Fruit fly (Drosophila melanogaster) whole organism, embryonic: ENCODE results near the gene CG18268.

Experiments used
- Atf3 ChIP-seq: fragments of 200-800 bp; sonication (Bioruptor generic); optimal IDR thresholded peaks from 3 replicates; lab custom pipeline; 2016; ENCODE audit warnings: missing biosample characterization, missing genetic modification characterization
- CG10543 ChIP-seq: fragments of 200-800 bp; sonication (Bioruptor generic); optimal IDR thresholded peaks from 3 replicates; lab custom pipeline; 2017; ENCODE audit warnings: missing biosample characterization, mild to moderate bottlenecking, missing genetic modification characterization, moderate library complexity
- CG11085 ChIP-seq: fragments of 200-800 bp; sonication (Bioruptor generic); IDR thresholded peaks from 2 replicates; pipeline ENCODE4 v1.3.6; 2022; ENCODE audit warnings: missing biosample characterization, missing genetic modification characterization
- CG12155 ChIP-seq: fragments of 200-800 bp; sonication (Bioruptor generic); optimal IDR thresholded peaks from 3 replicates; lab custom pipeline; 2016; ENCODE audit warnings: missing biosample characterization, missing genetic modification characterization
- CG12769 ChIP-seq: fragments of 200-800 bp; sonication (Bioruptor generic); optimal IDR thresholded peaks from 2 replicates; lab custom pipeline; 2019; ENCODE audit warnings: missing biosample characterization, mild to moderate bottlenecking, missing genetic modification characterization, moderate library complexity
- CG13123 ChIP-seq: fragments of 200-800 bp; sonication (Bioruptor generic); optimal IDR thresholded peaks from 2 replicates; lab custom pipeline; 2016; ENCODE audit warnings: missing biosample characterization, missing genetic modification characterization
- CG1647 ChIP-seq: fragments of 200-800 bp; sonication (Bioruptor generic); optimal IDR thresholded peaks from 3 replicates; lab custom pipeline; 2016; ENCODE audit warnings: missing biosample characterization, missing genetic modification characterization
- CG16815 ChIP-seq: fragments of 200-800 bp; sonication (Bioruptor generic); optimal IDR thresholded peaks from 3 replicates; lab custom pipeline; 2017; ENCODE audit warnings: missing biosample characterization, mild to moderate bottlenecking, missing genetic modification characterization
- CG16863 ChIP-seq: fragments of 200-800 bp; sonication (Bioruptor generic); optimal IDR thresholded peaks from 3 replicates; lab custom pipeline; 2016; ENCODE audit warnings: missing biosample characterization, missing genetic modification characterization
- CG33557 ChIP-seq: fragments of 200-800 bp; sonication (Bioruptor generic); optimal IDR thresholded peaks from 2 replicates; lab custom pipeline; 2019; ENCODE audit warnings: missing biosample characterization, mild to moderate bottlenecking, missing genetic modification characterization, moderate library complexity
- CG34376 ChIP-seq: fragments of 200-800 bp; sonication (Bioruptor generic); optimal IDR thresholded peaks from 2 replicates; lab custom pipeline; 2018; ENCODE audit warnings: missing biosample characterization, mild to moderate bottlenecking, missing genetic modification characterization
- CG4328 ChIP-seq: fragments of 200-800 bp; sonication (Bioruptor generic); optimal IDR thresholded peaks from 3 replicates; lab custom pipeline; 2017; ENCODE audit warnings: missing biosample characterization, missing genetic modification reagents, missing genetic modification characterization
- CG6689 ChIP-seq: fragments of 200-800 bp; sonication (Bioruptor generic); IDR thresholded peaks from 2 replicates; pipeline ENCODE4 v1.3.6; 2022; ENCODE audit warnings: missing biosample characterization, missing genetic modification characterization
- CG8290 ChIP-seq, 3 experiments: fragments of 200-800 bp; sonication (Bioruptor generic); optimal IDR thresholded peaks; 2 replicates each; lab custom pipeline; 2016 to 2019; ENCODE audit warnings: missing biosample characterization in 3 of 3, missing genetic modification characterization in 3 of 3, mild to moderate bottlenecking in 2 of 3, moderate library complexity in 1 of 3
- CG8765 ChIP-seq: fragments of 200-800 bp; sonication (Bioruptor generic); IDR thresholded peaks from 2 replicates; pipeline ENCODE4 v1.3.6; 2022; ENCODE audit warnings: missing biosample characterization, missing genetic modification characterization
- Dref ChIP-seq: fragments of 200-800 bp; sonication (Bioruptor generic); IDR thresholded peaks from 2 replicates; pipeline ENCODE4 v1.3.6; 2022; ENCODE audit warnings: missing biosample characterization, missing genetic modification characterization
- Drgx ChIP-seq: fragments of 200-800 bp; sonication (Bioruptor generic); IDR thresholded peaks from 2 replicates; pipeline ENCODE4 v1.3.6; 2022; ENCODE audit warnings: missing biosample characterization, missing genetic modification characterization
- Eip74EF ChIP-seq, 2 experiments: fragments of 200-800 bp in 1 of 2; fragments of >200 bp in 1 of 2; sonication (Bioruptor generic) in 1 of 2; optimal IDR thresholded peaks; 2 replicates each; lab custom pipeline; 2017 to 2019; ENCODE audit warnings: missing biosample characterization in 2 of 2, missing genetic modification characterization in 2 of 2, mild to moderate bottlenecking in 1 of 2, moderate library complexity in 1 of 2
- Fer2 ChIP-seq: fragments of 200-800 bp; sonication (Bioruptor generic); optimal IDR thresholded peaks from 2 replicates; lab custom pipeline; 2018; ENCODE audit warnings: missing biosample characterization, mild to moderate bottlenecking, missing genetic modification characterization, moderate library complexity
- GATAe ChIP-seq: fragments of 200-800 bp; sonication (Bioruptor generic); conservative IDR thresholded peaks from 2 replicates; pipeline ENCODE4 v1.3.6; 2022; ENCODE audit warnings: missing biosample characterization, missing genetic modification characterization
- HHEX ChIP-seq: fragments of 200-800 bp; sonication (Bioruptor generic); optimal IDR thresholded peaks from 3 replicates; lab custom pipeline; 2017; ENCODE audit warnings: missing biosample characterization, mild to moderate bottlenecking, missing genetic modification characterization, missing genetic modification reagents
- HmgD ChIP-seq: fragments of 200-800 bp; sonication (Bioruptor generic); optimal IDR thresholded peaks from 3 replicates; lab custom pipeline; 2016; ENCODE audit warnings: missing biosample characterization, missing genetic modification characterization
- Myb ChIP-seq: fragments of 200-800 bp; sonication (Bioruptor generic); optimal IDR thresholded peaks from 2 replicates; lab custom pipeline; 2016; ENCODE audit warnings: missing biosample characterization, missing genetic modification characterization
- NC2β ChIP-seq: fragments of 200-800 bp; sonication (Bioruptor generic); optimal IDR thresholded peaks from 2 replicates; lab custom pipeline; 2016; ENCODE audit warnings: missing biosample characterization, missing genetic modification characterization
- Rx ChIP-seq: fragments of 200-800 bp; sonication (Bioruptor generic); IDR thresholded peaks from 2 replicates; pipeline ENCODE4 v1.3.6; 2022; ENCODE audit warnings: missing biosample characterization, missing genetic modification characterization
- Side ChIP-seq: fragments of 200-800 bp; sonication (Bioruptor generic); optimal IDR thresholded peaks from 2 replicates; lab custom pipeline; 2016; ENCODE audit warnings: missing biosample characterization, missing genetic modification characterization
- Trl ChIP-seq, 3 experiments: fragments of >200 bp in 2 of 3; fragments of 200-800 bp in 1 of 3; sonication (Bioruptor generic) in 1 of 3; optimal IDR thresholded peaks; 2 replicates in 1 of 3; 3 replicates in 2 of 3; lab custom pipeline; 2016 to 2017; ENCODE audit warnings: missing biosample characterization in 1 of 3, missing genetic modification characterization in 1 of 3
- Xrp1 ChIP-seq: fragments of 200-800 bp; sonication (Bioruptor generic); IDR thresholded peaks from 2 replicates; pipeline ENCODE4 v1.3.6; 2022; ENCODE audit warnings: missing biosample characterization, missing genetic modification characterization
- abd-A ChIP-seq: fragments of 200-800 bp; sonication (Bioruptor generic); optimal IDR thresholded peaks from 3 replicates; lab custom pipeline; 2019; ENCODE audit warnings: missing biosample characterization, mild to moderate bottlenecking, missing genetic modification characterization, moderate library complexity
- chif ChIP-seq, 2 experiments: fragments of 200-800 bp; sonication (Bioruptor generic); optimal IDR thresholded peaks; 3 replicates each; lab custom pipeline; 2016; ENCODE audit warnings: missing biosample characterization in 2 of 2, missing genetic modification characterization in 2 of 2
- disco-r ChIP-seq: fragments of 200-800 bp; sonication (Bioruptor generic); optimal IDR thresholded peaks from 2 replicates; lab custom pipeline; 2016; ENCODE audit warnings: missing biosample characterization, missing genetic modification characterization
- dysf ChIP-seq: fragments of 200-800 bp; sonication (Bioruptor generic); IDR thresholded peaks from 3 replicates; pipeline ENCODE4 v1.3.6; 2022; ENCODE audit warnings: missing biosample characterization, missing genetic modification characterization
- ewg ChIP-seq: fragments of 200-800 bp; sonication (Bioruptor generic); optimal IDR thresholded peaks from 3 replicates; lab custom pipeline; 2017; ENCODE audit warnings: mild to moderate bottlenecking, missing biosample characterization, missing genetic modification reagents, missing genetic modification characterization
- exex ChIP-seq: fragments of 200-800 bp; sonication (Bioruptor generic); optimal IDR thresholded peaks from 4 replicates; lab custom pipeline; 2018; ENCODE audit warnings: missing biosample characterization, mild to moderate bottlenecking, missing genetic modification characterization, moderate library complexity
- fd3F ChIP-seq: fragments of 200-800 bp; sonication (Bioruptor generic); optimal IDR thresholded peaks from 2 replicates; lab custom pipeline; 2018; ENCODE audit warnings: missing biosample characterization, mild to moderate bottlenecking, missing genetic modification characterization, moderate library complexity
- gsb-n ChIP-seq: fragments of 200-800 bp; sonication (Bioruptor generic); optimal IDR thresholded peaks from 3 replicates; lab custom pipeline; 2018; ENCODE audit warnings: missing biosample characterization, mild to moderate bottlenecking, missing genetic modification characterization
- hbn ChIP-seq: fragments of 200-800 bp; sonication (Bioruptor generic); IDR thresholded peaks from 2 replicates; pipeline ENCODE4 v1.3.6; 2022; ENCODE audit warnings: missing biosample characterization, missing genetic modification characterization; ENCODE audit not compliant: partially characterized antibody
- hkb ChIP-seq, 2 experiments: fragments of 200-800 bp in 1 of 2; fragments of >200 bp in 1 of 2; sonication (Bioruptor generic) in 1 of 2; IDR thresholded peaks in 1 of 2; optimal IDR thresholded peaks in 1 of 2; 2 replicates each; pipeline versions ENCODE4 v1.3.6 to Lab custom; 2017 to 2022; ENCODE audit warnings: missing biosample characterization in 1 of 2, missing genetic modification characterization in 1 of 2
- mam ChIP-seq: fragments of 200-800 bp; sonication (Bioruptor generic); optimal IDR thresholded peaks from 3 replicates; lab custom pipeline; 2016; ENCODE audit warnings: missing biosample characterization, missing genetic modification characterization
- nerfin-1 ChIP-seq: fragments of 200-800 bp; sonication (Bioruptor generic); optimal IDR thresholded peaks from 3 replicates; lab custom pipeline; 2019; ENCODE audit warnings: missing biosample characterization, mild to moderate bottlenecking, missing genetic modification characterization, moderate library complexity
- pho ChIP-seq: fragments of 200-800 bp; sonication (Bioruptor generic); optimal IDR thresholded peaks from 2 replicates; lab custom pipeline; 2016; ENCODE audit warnings: missing biosample characterization, missing genetic modification characterization
- psq ChIP-seq: fragments of 200-800 bp; sonication (Bioruptor generic); optimal IDR thresholded peaks from 2 replicates; lab custom pipeline; 2017; ENCODE audit warnings: missing biosample characterization, missing genetic modification characterization
- row ChIP-seq: fragments of 200-800 bp; sonication (Bioruptor generic); IDR thresholded peaks from 3 replicates; pipeline ENCODE4 v1.3.6; 2022; ENCODE audit warnings: missing biosample characterization, missing genetic modification characterization
- scrt ChIP-seq: fragments of 200-800 bp; sonication (Bioruptor generic); optimal IDR thresholded peaks from 2 replicates; lab custom pipeline; 2018; ENCODE audit warnings: missing biosample characterization, mild to moderate bottlenecking, missing genetic modification characterization, moderate library complexity
- sens ChIP-seq: fragments of 200-800 bp; sonication (Bioruptor generic); peaks from one replicate; lab custom pipeline; 2016; ENCODE audit warnings: missing biosample characterization, missing genetic modification characterization
- sima ChIP-seq: fragments of 200-800 bp; sonication (Bioruptor generic); optimal IDR thresholded peaks from 2 replicates; lab custom pipeline; 2016; ENCODE audit warnings: missing biosample characterization, missing genetic modification characterization
- sqz ChIP-seq: fragments of 200-800 bp; sonication (Bioruptor generic); optimal IDR thresholded peaks from 3 replicates; lab custom pipeline; 2018; ENCODE audit warnings: missing biosample characterization, mild to moderate bottlenecking, missing genetic modification characterization
- sug ChIP-seq: fragments of 200-800 bp; optimal IDR thresholded peaks from 2 replicates; lab custom pipeline; 2019; ENCODE audit warnings: missing biosample characterization, mild to moderate bottlenecking, missing genetic modification characterization, moderate library complexity
- vnd ChIP-seq: fragments of 200-800 bp; sonication (Bioruptor generic); IDR thresholded peaks from 3 replicates; pipeline ENCODE4 v1.3.6; 2022; ENCODE audit warnings: missing biosample characterization, missing genetic modification characterization; ENCODE audit not compliant: partially characterized antibody

CG18268 gene

dm6 chr3R:7790583-7791034 is 13.6 kb downstream of the CG18268 start, which contains the start of gene CG10086 (continued):
- TF ChIP-seq Dref (GFP tag; lab: Robert Waterston, UW) (no peak), CG11085 (peak; percentile 16; the same call in 1 of the 2 replicates), Fer2 (tag; lab: Kevin White, UChicago) (no peak), ewg (GFP tag; lab: Kevin White, UChicago) (no peak), dysf (GFP tag; lab: Robert Waterston, UW) (no peak), Side (GFP tag; lab: Kevin White, UChicago) (no peak), gsb-n (tag; lab: Kevin White, UChicago) (no peak), Atf3 (GFP tag; lab: Kevin White, UChicago) (no peak), nerfin-1 (tag; lab: Kevin White, UChicago) (no peak), CG16863 (no peak), pho (no peak), sqz (GFP tag; lab: Kevin White, UChicago) (no peak), Drgx (GFP tag; lab: Robert Waterston, UW) (no peak), chif (GFP tag; optimal IDR thresholded peaks at IDR 0.05; lab: Kevin White, UChicago) (no peak), CG6689 (GFP tag; lab: Robert Waterston, UW) (0 out of 2 replicates have a peak, but pooled peaks have one; percentile 4), CG8290 (GFP tag; optimal IDR thresholded peaks at IDR 0.05; lab: Kevin White, UChicago) (no peak), CG8290 (tag; optimal IDR thresholded peaks at IDR 0.05; lab: Kevin White, UChicago) (peak in 1 of 2 experiments; percentile 1), exex (tag; lab: Kevin White, UChicago) (peak; percentile 99), CG12769 (peak; percentile 30), CG4328 (no peak), Xrp1 (GFP tag; lab: Robert Waterston, UW) (no peak), sens (GFP tag; lab: Kevin White, UChicago) (no peak), row (GFP tag; lab: Robert Waterston, UW) (no peak), Myb (GFP tag; lab: Kevin White, UChicago) (no peak), NC2β (GFP tag; lab: Kevin White, UChicago) (no peak), hbn (no peak), fd3F (GFP tag; lab: Kevin White, UChicago) (no peak), Trl (optimal IDR thresholded peaks at IDR 0.05; lab: Kevin White, UChicago) (no peak), Trl (GFP tag; optimal IDR thresholded peaks at IDR 0.05; lab: Kevin White, UChicago) (no peak), hkb (optimal IDR thresholded peaks at IDR 0.05; lab: Kevin White, UChicago) (no peak), hkb (GFP tag; IDR thresholded peaks at IDR 0.05; lab: Robert Waterston, UW) (no peak), CG12155 (GFP tag; lab: Kevin White, UChicago) (no peak), sug (tag; lab: Kevin White, UChicago) (peak; percentile 94), CG16815 (GFP tag; lab: Kevin White, UChicago) (no peak), vnd (GFP tag; lab: Robert Waterston, UW) (no peak), CG33557 (GFP tag; lab: Kevin White, UChicago) (no peak), disco-r (GFP tag; lab: Kevin White, UChicago) (no peak), CG13123 (GFP tag; lab: Kevin White, UChicago) (no peak), abd-A (tag; lab: Kevin White, UChicago) (no peak), HmgD (GFP tag; lab: Kevin White, UChicago) (no peak), CG1647 (GFP tag; lab: Kevin White, UChicago) (no peak), Rx (no peak), sima (no peak), mam (GFP tag; lab: Kevin White, UChicago) (no peak), CG34376 (GFP tag; lab: Kevin White, UChicago) (peak; percentile 86), HHEX (no peak), scrt (GFP tag; lab: Kevin White, UChicago) (no peak), GATAe (GFP tag; lab: Robert Waterston, UW) (peak; percentile 79), Eip74EF (GFP tag; optimal IDR thresholded peaks at IDR 0.05; lab: Kevin White, UChicago) (no peak), CG10543 (GFP tag; lab: Kevin White, UChicago) (peak; percentile 32), CG8765 (no peak), psq (GFP tag; lab: Kevin White, UChicago) (no peak)
